Fruit fly (Drosophila melanogaster) whole organism, embryonic: Measurements from ENCODE around the gene fok.
A peak's percentile ranks its signal among the peaks of the same experiment; 100 is the strongest.

Source experiments
- CG10321 ChIP-seq: fragments of 200-800 bp; sonication (Bioruptor generic); IDR thresholded peaks from 2 replicates; pipeline ENCODE4 v1.3.6; 2022; ENCODE audit warnings: missing biosample characterization, missing genetic modification characterization
- CG12391 ChIP-seq: fragments of 200-800 bp; sonication (Bioruptor generic); optimal IDR thresholded peaks from 3 replicates; lab custom pipeline; 2018; ENCODE audit warnings: missing biosample characterization, mild to moderate bottlenecking, missing genetic modification characterization, moderate library complexity
- CG13296 ChIP-seq: fragments of 200-800 bp; sonication (Bioruptor generic); optimal IDR thresholded peaks from 3 replicates; lab custom pipeline; 2018; ENCODE audit warnings: missing biosample characterization, mild to moderate bottlenecking, missing genetic modification characterization
- CG13624 ChIP-seq: fragments of 200-800 bp; sonication (Bioruptor generic); optimal IDR thresholded peaks from 2 replicates; lab custom pipeline; 2016; ENCODE audit warnings: missing biosample characterization, missing genetic modification characterization
- CG14667 ChIP-seq: fragments of 200-800 bp; sonication (Bioruptor generic); IDR thresholded peaks from 2 replicates; pipeline ENCODE4 v1.3.6; 2022; ENCODE audit warnings: missing biosample characterization, missing genetic modification characterization
- CG14965 ChIP-seq: fragments of 200-800 bp; sonication (Bioruptor generic); optimal IDR thresholded peaks from 2 replicates; lab custom pipeline; 2016; ENCODE audit warnings: missing biosample characterization, missing genetic modification characterization, borderline replicate concordance
- CG16813 ChIP-seq: fragments of 200-800 bp; sonication (Bioruptor generic); IDR thresholded peaks from 3 replicates; pipeline ENCODE4 v1.3.6; 2022; ENCODE audit warnings: missing biosample characterization, missing genetic modification characterization; ENCODE audit not compliant: partially characterized antibody
- CG17361 ChIP-seq: fragments of 200-800 bp; sonication (Bioruptor generic); IDR thresholded peaks from 3 replicates; pipeline ENCODE4 v1.3.6; 2022; ENCODE audit warnings: missing biosample characterization, missing genetic modification characterization
- CG2120 ChIP-seq: fragments of 200-800 bp; sonication (Bioruptor generic); optimal IDR thresholded peaks from 3 replicates; lab custom pipeline; 2016; ENCODE audit warnings: missing biosample characterization, missing genetic modification characterization
- CG30403 ChIP-seq: fragments of 200-800 bp; sonication (Bioruptor generic); optimal IDR thresholded peaks from 3 replicates; lab custom pipeline; 2016; ENCODE audit warnings: missing biosample characterization, missing genetic modification characterization
- CG31224 ChIP-seq: fragments of 200-800 bp; sonication (Bioruptor generic); IDR thresholded peaks from 2 replicates; pipeline ENCODE4 v1.3.6; 2022; ENCODE audit warnings: missing biosample characterization, missing genetic modification characterization
- CG7372 ChIP-seq: fragments of 200-800 bp; sonication (Bioruptor generic); IDR thresholded peaks from 2 replicates; pipeline ENCODE4 v1.3.6; 2022; ENCODE audit warnings: missing biosample characterization, missing genetic modification characterization
- CG9609 ChIP-seq: fragments of 200-800 bp; sonication (Bioruptor generic); optimal IDR thresholded peaks from 3 replicates; lab custom pipeline; 2016; ENCODE audit warnings: missing biosample characterization, missing genetic modification characterization
- CG9932 ChIP-seq: fragments of 200-800 bp; sonication (Bioruptor generic); IDR thresholded peaks from 2 replicates; pipeline ENCODE4 v1.3.6; 2022; ENCODE audit warnings: missing biosample characterization, missing genetic modification characterization
- Dbx ChIP-seq: fragments of 200-800 bp; sonication (Bioruptor generic); IDR thresholded peaks from 3 replicates; pipeline ENCODE4 v1.3.6; 2022; ENCODE audit warnings: missing biosample characterization, missing genetic modification characterization
- Deaf1 ChIP-seq: fragments of 200-800 bp; optimal IDR thresholded peaks from 3 replicates; lab custom pipeline; 2019; ENCODE audit warnings: missing biosample characterization, mild to moderate bottlenecking, missing genetic modification characterization, moderate library complexity
- Drgx ChIP-seq: fragments of 200-800 bp; sonication (Bioruptor generic); IDR thresholded peaks from 2 replicates; pipeline ENCODE4 v1.3.6; 2022; ENCODE audit warnings: missing biosample characterization, missing genetic modification characterization
- Eip74EF ChIP-seq, 2 experiments: fragments of 200-800 bp in 1 of 2; fragments of >200 bp in 1 of 2; sonication (Bioruptor generic) in 1 of 2; optimal IDR thresholded peaks; 2 replicates each; lab custom pipeline; 2017 to 2019; ENCODE audit warnings: missing biosample characterization in 2 of 2, missing genetic modification characterization in 2 of 2, mild to moderate bottlenecking in 1 of 2, moderate library complexity in 1 of 2
- Hr78 ChIP-seq, 2 experiments: fragments of 200-800 bp in 1 of 2; fragments of >200 bp in 1 of 2; sonication (Bioruptor generic) in 1 of 2; optimal IDR thresholded peaks; 2 replicates each; lab custom pipeline; 2017 to 2019; ENCODE audit warnings: missing biosample characterization in 2 of 2, missing genetic modification characterization in 2 of 2, mild to moderate bottlenecking in 1 of 2, moderate library complexity in 1 of 2
- Med ChIP-seq: fragments of 200-800 bp; sonication (Bioruptor generic); peaks from one replicate; lab custom pipeline; 2016; ENCODE audit warnings: missing biosample characterization, missing genetic modification characterization, mild to moderate bottlenecking, inconsistent platforms, moderate library complexity
- Meics ChIP-seq: fragments of 200-800 bp; sonication (Bioruptor generic); optimal IDR thresholded peaks from 2 replicates; lab custom pipeline; 2017; ENCODE audit warnings: missing biosample characterization, mild to moderate bottlenecking, missing genetic modification characterization
- Mes4 ChIP-seq: fragments of 200-800 bp; sonication (Bioruptor generic); optimal IDR thresholded peaks from 2 replicates; lab custom pipeline; 2016; ENCODE audit warnings: missing biosample characterization, missing genetic modification characterization
- Oli ChIP-seq: fragments of 200-800 bp; sonication (Bioruptor generic); optimal IDR thresholded peaks from 2 replicates; lab custom pipeline; 2018; ENCODE audit warnings: missing biosample characterization, mild to moderate bottlenecking, missing genetic modification characterization, moderate library complexity
- Rfx ChIP-seq: fragments of 200-800 bp; sonication (Bioruptor generic); IDR thresholded peaks from 2 replicates; pipeline ENCODE4 v1.3.6; 2022; ENCODE audit warnings: missing biosample characterization, missing genetic modification characterization
- Sox102F ChIP-seq: fragments of 200-800 bp; sonication (Bioruptor generic); optimal IDR thresholded peaks from 2 replicates; lab custom pipeline; 2018; ENCODE audit warnings: missing biosample characterization, mild to moderate bottlenecking, missing genetic modification characterization, moderate library complexity
- Xbp1 ChIP-seq: fragments of 200-800 bp; sonication (Bioruptor generic); optimal IDR thresholded peaks from 3 replicates; lab custom pipeline; 2016; ENCODE audit warnings: missing biosample characterization, mild to moderate bottlenecking, missing genetic modification characterization
- chn ChIP-seq: fragments of 200-800 bp; sonication (Bioruptor generic); optimal IDR thresholded peaks from 2 replicates; lab custom pipeline; 2016; ENCODE audit warnings: missing biosample characterization, missing genetic modification characterization
- ci ChIP-seq: fragments of 200-800 bp; sonication (Bioruptor generic); IDR thresholded peaks from 3 replicates; pipeline ENCODE4 v1.3.6; 2022; ENCODE audit warnings: missing biosample characterization, missing genetic modification characterization
- dmrt11E ChIP-seq: fragments of 200-800 bp; sonication (Bioruptor generic); optimal IDR thresholded peaks from 3 replicates; lab custom pipeline; 2018; ENCODE audit warnings: missing biosample characterization, mild to moderate bottlenecking, missing genetic modification characterization, moderate library complexity
- eve ChIP-seq, 2 experiments: fragments of >200 bp; optimal IDR thresholded peaks; 2 replicates each; lab custom pipeline; 2017; ENCODE audit warnings: missing biosample characterization in 2 of 2, missing genetic modification characterization in 2 of 2
- her ChIP-seq: fragments of 200-800 bp; sonication (Bioruptor generic); optimal IDR thresholded peaks from 2 replicates; lab custom pipeline; 2016; ENCODE audit warnings: missing biosample characterization, missing genetic modification characterization
- ken ChIP-seq: fragments of 200-800 bp; sonication (Bioruptor generic); IDR thresholded peaks from 3 replicates; pipeline ENCODE4 v1.3.6; 2022; ENCODE audit warnings: missing biosample characterization, missing genetic modification characterization
- lab ChIP-seq: fragments of 200-800 bp; sonication (Bioruptor generic); optimal IDR thresholded peaks from 3 replicates; lab custom pipeline; 2017; ENCODE audit warnings: missing biosample characterization, missing genetic modification characterization, mild to moderate bottlenecking, moderate library complexity, missing genetic modification reagents
- lmd ChIP-seq: fragments of 200-800 bp; sonication (Bioruptor generic); IDR thresholded peaks from 2 replicates; pipeline ENCODE4 v1.3.6; 2022; ENCODE audit warnings: missing biosample characterization, missing genetic modification characterization
- nerfin-2 ChIP-seq: fragments of 200-800 bp; sonication (Bioruptor generic); IDR thresholded peaks from 2 replicates; pipeline ENCODE4 v1.3.6; 2022; ENCODE audit warnings: missing biosample characterization, missing genetic modification characterization; ENCODE audit not compliant: partially characterized antibody
- otp ChIP-seq: fragments of 200-800 bp; sonication (Bioruptor generic); IDR thresholded peaks from 3 replicates; pipeline ENCODE4, ENCODE4 v1.3.6; 2022; ENCODE audit warnings: missing biosample characterization, missing genetic modification characterization
- p53 ChIP-seq: fragments of 200-800 bp; sonication (Bioruptor generic); optimal IDR thresholded peaks from 2 replicates; lab custom pipeline; 2016; ENCODE audit warnings: missing biosample characterization, missing genetic modification characterization
- pan ChIP-seq, 4 experiments: fragments of >200 bp in 3 of 4; fragments of 200-800 bp in 1 of 4; sonication (Bioruptor generic) in 1 of 4; optimal IDR thresholded peaks in 3 of 4; IDR thresholded peaks in 1 of 4; 2 replicates each; pipeline versions ENCODE4 v1.3.6 to Lab custom; 2017 to 2022; ENCODE audit warnings: missing biosample characterization in 2 of 4, missing genetic modification characterization in 2 of 4, mixed read lengths in 1 of 4
- pnt ChIP-seq: fragments of 200-800 bp; sonication (Bioruptor generic); optimal IDR thresholded peaks from 3 replicates; lab custom pipeline; 2016; ENCODE audit warnings: missing biosample characterization, missing genetic modification characterization
- row ChIP-seq: fragments of 200-800 bp; sonication (Bioruptor generic); IDR thresholded peaks from 3 replicates; pipeline ENCODE4 v1.3.6; 2022; ENCODE audit warnings: missing biosample characterization, missing genetic modification characterization
- sisA ChIP-seq: fragments of 200-800 bp; sonication (Bioruptor generic); IDR thresholded peaks from 2 replicates; pipeline ENCODE4 v1.3.6; 2022; ENCODE audit warnings: missing biosample characterization, missing genetic modification characterization
- slbo ChIP-seq: fragments of 200-800 bp; sonication (Bioruptor generic); IDR thresholded peaks from 2 replicates; pipeline ENCODE4 v1.3.6; 2022; ENCODE audit warnings: missing biosample characterization, missing genetic modification characterization
- so ChIP-seq: fragments of 200-800 bp; sonication (Bioruptor generic); IDR thresholded peaks from 3 replicates; pipeline ENCODE4 v1.3.6; 2022; ENCODE audit warnings: missing biosample characterization, missing genetic modification characterization
- sqz ChIP-seq: fragments of 200-800 bp; sonication (Bioruptor generic); optimal IDR thresholded peaks from 3 replicates; lab custom pipeline; 2018; ENCODE audit warnings: missing biosample characterization, mild to moderate bottlenecking, missing genetic modification characterization
- tin ChIP-seq: fragments of 200-800 bp; sonication (Bioruptor generic); optimal IDR thresholded peaks from 3 replicates; lab custom pipeline; 2016; ENCODE audit warnings: missing biosample characterization, missing genetic modification characterization
- trh ChIP-seq: fragments of 200-800 bp; sonication (Bioruptor generic); optimal IDR thresholded peaks from 2 replicates; lab custom pipeline; 2016; ENCODE audit warnings: missing biosample characterization, missing genetic modification characterization
- wdn ChIP-seq: fragments of 200-800 bp; sonication (Bioruptor generic); IDR thresholded peaks from 2 replicates; pipeline ENCODE4 v1.3.6; 2022; ENCODE audit warnings: missing biosample characterization, missing genetic modification characterization
- yki ChIP-seq: fragments of >200 bp; optimal IDR thresholded peaks from 3 replicates; lab custom pipeline; 2018

The fok gene

dm6 chr2L:20082155-20082964, 2.5 kb downstream of the fok start (continued):
- TF ChIP-seq Mes4 (GFP tag; lab: Kevin White, UChicago) (no peak), dmrt11E (tag; lab: Kevin White, UChicago) (no peak), ci (GFP tag; lab: Robert Waterston, UW) (no peak), CG30403 (peak; percentile 1), CG17361 (GFP tag; lab: Robert Waterston, UW) (no peak), CG14965 (GFP tag; lab: Kevin White, UChicago) (no peak), Deaf1 (tag; lab: Kevin White, UChicago) (peak; percentile 16), trh (GFP tag; lab: Kevin White, UChicago) (no peak), nerfin-2 (GFP tag; lab: Robert Waterston, UW) (0 out of 2 replicates have a peak, but pooled peaks have one; percentile 21), Drgx (GFP tag; lab: Robert Waterston, UW) (0 out of 2 replicates have a peak, but pooled peaks have one; percentile 29), Dbx (GFP tag; lab: Robert Waterston, UW) (0 out of 3 replicates have a peak, but pooled peaks have one; percentile 30), CG13296 (GFP tag; lab: Kevin White, UChicago) (peak; percentile 9), her (no peak), pnt (no peak), Hr78 (GFP tag; optimal IDR thresholded peaks at IDR 0.05; lab: Kevin White, UChicago) (no peak), slbo (peak; percentile 37; the same call in 1 of the 2 replicates), lmd (GFP tag; lab: Robert Waterston, UW) (0 out of 2 replicates have a peak, but pooled peaks have one; percentile 18), Rfx (GFP tag; lab: Robert Waterston, UW) (peak; percentile 21; the same call in 1 of the 2 replicates), Eip74EF (GFP tag; optimal IDR thresholded peaks at IDR 0.05; lab: Kevin White, UChicago) (peak in 1 of 2 experiments; percentile 61), CG16813 (GFP tag; lab: Robert Waterston, UW) (no peak), Med (GFP tag; lab: Kevin White, UChicago) (peak; percentile 25), ken (GFP tag; lab: Robert Waterston, UW) (0 out of 3 replicates have a peak, but pooled peaks have one; percentile 41), p53 (GFP tag; lab: Kevin White, UChicago) (peak; percentile 49), Xbp1 (GFP tag; lab: Kevin White, UChicago) (peak; percentile 35), CG9609 (no peak), CG10321 (peak; percentile 75), CG12391 (tag; lab: Kevin White, UChicago) (no peak), tin (no peak), CG9932 (GFP tag; lab: Robert Waterston, UW) (no peak), CG2120 (GFP tag; lab: Kevin White, UChicago) (peak; percentile 13), eve (GFP tag; optimal IDR thresholded peaks at IDR 0.05; lab: Kevin White, UChicago) (peak in 1 of 2 experiments; percentile 54), sisA (no peak), lab (GFP tag; lab: Kevin White, UChicago) (peak; percentile 21), CG7372 (no peak), yki (lab: Kevin White, UChicago) (no peak), otp (no peak), CG13624 (peak; percentile 0), pan (optimal IDR thresholded peaks at IDR 0.05; lab: Kevin White, UChicago) (no peak), pan (GFP tag; optimal IDR thresholded peaks at IDR 0.05 in 1 of 2, IDR thresholded peaks at IDR 0.05 in 1 of 2) (no peak), CG14667 (GFP tag; lab: Robert Waterston, UW) (no peak), Oli (no peak), CG31224 (GFP tag; lab: Robert Waterston, UW) (no peak), wdn (peak; percentile 47; the same call in 1 of the 2 replicates), Meics (GFP tag; lab: Kevin White, UChicago) (peak; percentile 95), chn (GFP tag; lab: Kevin White, UChicago) (no peak), sqz (peak; percentile 16), so (0 out of 3 replicates have a peak, but pooled peaks have one; percentile 28), row (GFP tag; lab: Robert Waterston, UW) (peak; percentile 16; the same call in 1 of the 3 replicates), Sox102F (peak; percentile 15)
- TF ChIP-seq, all 482 proteins: peak for 36
